Worm (Caenorhabditis elegans): ENCODE measurements around the gene natc-1.

ce11 chrV:8417271-8417670 lies 44.9 kb upstream of the natc-1 start:
- TF ChIP-seq elt-2 (tag; optimal IDR thresholded peaks at IDR 0.05) = no peak
- TF ChIP-seq ztf-4 (tag; optimal IDR thresholded peaks at IDR 0.05) = no peak
- no peak for TF ChIP-seq elt-3 (tag; optimal IDR thresholded peaks at IDR 0.05)
- TF ChIP-seq mdl-1 (tag; optimal IDR thresholded peaks at IDR 0.05) = no peak
- TF ChIP-seq nhr-25 (tag; optimal IDR thresholded peaks at IDR 0.05) = no peak
- TF ChIP-seq snpc-4 (tag; optimal IDR thresholded peaks at IDR 0.05) = no peak
- TF ChIP-seq nhr-76 (tag; optimal IDR thresholded peaks at IDR 0.05) = no peak
- TF ChIP-seq fos-1 (tag; optimal IDR thresholded peaks at IDR 0.05) = no peak
- no peak for TF ChIP-seq fkh-10 (GFP tag; optimal IDR thresholded peaks at IDR 0.05)
- TF ChIP-seq R02D3.7 (tag; optimal IDR thresholded peaks at IDR 0.05) = no peak

Measured in whole organism, L3 larva.